Fruit fly (Drosophila melanogaster) whole organism, embryonic: ENCODE results near the gene Grl36a.
A peak's percentile ranks its signal among the peaks of the same experiment; 100 is the strongest.

Experiments
- CG11085 ChIP-seq: fragments of 200-800 bp; sonication (Bioruptor generic); IDR thresholded peaks from 2 replicates; pipeline ENCODE4 v1.3.6; 2022; ENCODE audit warnings: missing biosample characterization, missing genetic modification characterization
- CG12104 ChIP-seq: fragments of 200-800 bp; sonication (Bioruptor generic); optimal IDR thresholded peaks from 3 replicates; lab custom pipeline; 2016; ENCODE audit warnings: missing biosample characterization, missing genetic modification characterization
- CG12299 ChIP-seq: fragments of 200-800 bp; sonication (Bioruptor generic); optimal IDR thresholded peaks from 2 replicates; lab custom pipeline; 2018; ENCODE audit warnings: missing biosample characterization, mild to moderate bottlenecking, missing genetic modification characterization
- CG1233 ChIP-seq: fragments of 200-800 bp; sonication (Bioruptor generic); optimal IDR thresholded peaks from 4 replicates; lab custom pipeline; 2018; ENCODE audit warnings: missing biosample characterization, mild to moderate bottlenecking, missing genetic modification characterization
- CG12659 ChIP-seq: fragments of 200-800 bp; sonication (Bioruptor generic); optimal IDR thresholded peaks from 3 replicates; lab custom pipeline; 2017; ENCODE audit warnings: mild to moderate bottlenecking, missing biosample characterization, missing genetic modification reagents, missing genetic modification characterization
- CG12769 ChIP-seq: fragments of 200-800 bp; sonication (Bioruptor generic); optimal IDR thresholded peaks from 2 replicates; lab custom pipeline; 2019; ENCODE audit warnings: missing biosample characterization, mild to moderate bottlenecking, missing genetic modification characterization, moderate library complexity
- CG13894 ChIP-seq: fragments of 200-800 bp; sonication (Bioruptor generic); optimal IDR thresholded peaks from 3 replicates; lab custom pipeline; 2018; ENCODE audit warnings: missing biosample characterization, mild to moderate bottlenecking, missing genetic modification characterization, moderate library complexity
- CG15601 ChIP-seq: fragments of 200-800 bp; sonication (Bioruptor generic); optimal IDR thresholded peaks from 3 replicates; lab custom pipeline; 2019; ENCODE audit warnings: missing biosample characterization, mild to moderate bottlenecking, missing genetic modification characterization, moderate library complexity
- CG15696 ChIP-seq: fragments of 200-800 bp; sonication (Bioruptor generic); optimal IDR thresholded peaks from 2 replicates; lab custom pipeline; 2019; ENCODE audit warnings: missing biosample characterization, mild to moderate bottlenecking, missing genetic modification characterization, moderate library complexity
- CG18764 ChIP-seq: fragments of 200-800 bp; sonication (Bioruptor generic); optimal IDR thresholded peaks from 3 replicates; lab custom pipeline; 2016; ENCODE audit warnings: missing biosample characterization, missing genetic modification characterization
- CG2712 ChIP-seq: fragments of 200-800 bp; optimal IDR thresholded peaks from 3 replicates; lab custom pipeline; 2019; ENCODE audit warnings: missing biosample characterization, mild to moderate bottlenecking, missing genetic modification characterization, moderate library complexity
- CG3065 ChIP-seq: fragments of 200-800 bp; sonication (Bioruptor generic); optimal IDR thresholded peaks from 2 replicates; lab custom pipeline; 2016; ENCODE audit warnings: missing biosample characterization, missing genetic modification characterization
- CG31224 ChIP-seq: fragments of 200-800 bp; sonication (Bioruptor generic); IDR thresholded peaks from 2 replicates; pipeline ENCODE4 v1.3.6; 2022; ENCODE audit warnings: missing biosample characterization, missing genetic modification characterization
- CG31365 ChIP-seq: fragments of 200-800 bp; sonication (Bioruptor generic); optimal IDR thresholded peaks from 2 replicates; lab custom pipeline; 2018; ENCODE audit warnings: missing biosample characterization, mild to moderate bottlenecking, missing genetic modification characterization
- CG4820 ChIP-seq: fragments of 200-800 bp; sonication (Bioruptor generic); optimal IDR thresholded peaks from 3 replicates; lab custom pipeline; 2016; ENCODE audit warnings: missing biosample characterization, missing genetic modification characterization
- CG5953 ChIP-seq: fragments of 200-800 bp; sonication (Bioruptor generic); IDR thresholded peaks from 2 replicates; pipeline ENCODE4 v1.3.6; 2022; ENCODE audit warnings: missing biosample characterization, missing genetic modification characterization
- CG8290 ChIP-seq, 3 experiments: fragments of 200-800 bp; sonication (Bioruptor generic); optimal IDR thresholded peaks; 2 replicates each; lab custom pipeline; 2016 to 2019; ENCODE audit warnings: missing biosample characterization in 3 of 3, missing genetic modification characterization in 3 of 3, mild to moderate bottlenecking in 2 of 3, moderate library complexity in 1 of 3
- CG8388 ChIP-seq: fragments of 200-800 bp; sonication (Bioruptor generic); optimal IDR thresholded peaks from 2 replicates; lab custom pipeline; 2019; ENCODE audit warnings: missing biosample characterization, mild to moderate bottlenecking, missing genetic modification characterization, moderate library complexity
- CG9727 ChIP-seq: fragments of 200-800 bp; sonication (Bioruptor generic); optimal IDR thresholded peaks from 3 replicates; lab custom pipeline; 2017; ENCODE audit warnings: missing biosample characterization, mild to moderate bottlenecking, missing genetic modification characterization
- Deaf1 ChIP-seq: fragments of 200-800 bp; optimal IDR thresholded peaks from 3 replicates; lab custom pipeline; 2019; ENCODE audit warnings: missing biosample characterization, mild to moderate bottlenecking, missing genetic modification characterization, moderate library complexity
- Dll ChIP-seq: fragments of 200-800 bp; sonication (Bioruptor generic); IDR thresholded peaks from 4 replicates; pipeline ENCODE4 v1.3.6; 2022; ENCODE audit warnings: missing biosample characterization, missing genetic modification characterization; ENCODE audit not compliant: partially characterized antibody
- Drgx ChIP-seq: fragments of 200-800 bp; sonication (Bioruptor generic); IDR thresholded peaks from 2 replicates; pipeline ENCODE4 v1.3.6; 2022; ENCODE audit warnings: missing biosample characterization, missing genetic modification characterization
- Eip74EF ChIP-seq, 2 experiments: fragments of 200-800 bp in 1 of 2; fragments of >200 bp in 1 of 2; sonication (Bioruptor generic) in 1 of 2; optimal IDR thresholded peaks; 2 replicates each; lab custom pipeline; 2017 to 2019; ENCODE audit warnings: missing biosample characterization in 2 of 2, missing genetic modification characterization in 2 of 2, mild to moderate bottlenecking in 1 of 2, moderate library complexity in 1 of 2
- HLH54F ChIP-seq: fragments of 200-800 bp; sonication (Bioruptor generic); optimal IDR thresholded peaks from 3 replicates; lab custom pipeline; 2016; ENCODE audit warnings: missing biosample characterization, missing genetic modification characterization
- Kr ChIP-seq: fragments of 200-800 bp; sonication (Bioruptor generic); optimal IDR thresholded peaks from 2 replicates; lab custom pipeline; 2017; ENCODE audit warnings: missing biosample characterization, mild to moderate bottlenecking, missing genetic modification characterization
- Neu2 ChIP-seq: fragments of 200-800 bp; sonication (Bioruptor generic); optimal IDR thresholded peaks from 3 replicates; lab custom pipeline; 2016; ENCODE audit warnings: missing biosample characterization, missing genetic modification characterization, borderline replicate concordance
- Stat92E ChIP-seq, 3 experiments: fragments of >200 bp in 2 of 3; fragments of 200-800 bp in 1 of 3; sonication (Bioruptor generic) in 1 of 3; optimal IDR thresholded peaks; 2 replicates each; lab custom pipeline; 2017 to 2019; ENCODE audit warnings: missing biosample characterization in 3 of 3, missing genetic modification characterization in 3 of 3, mild to moderate bottlenecking in 1 of 3, moderate library complexity in 1 of 3
- Vsx1 ChIP-seq: fragments of 200-800 bp; sonication (Bioruptor generic); optimal IDR thresholded peaks from 2 replicates; lab custom pipeline; 2017; ENCODE audit warnings: missing biosample characterization, mild to moderate bottlenecking, missing genetic modification characterization, missing genetic modification reagents
- ab ChIP-seq: fragments of 200-800 bp; sonication (Bioruptor generic); optimal IDR thresholded peaks from 2 replicates; lab custom pipeline; 2016; ENCODE audit warnings: missing biosample characterization, missing genetic modification characterization
- ara ChIP-seq: fragments of 200-800 bp; sonication (Bioruptor generic); IDR thresholded peaks from 2 replicates; pipeline ENCODE4 v1.3.6; 2022; ENCODE audit warnings: missing biosample characterization, missing genetic modification characterization
- cad ChIP-seq: fragments of >200 bp; optimal IDR thresholded peaks from 2 replicates; lab custom pipeline; 2017; ENCODE audit warnings: missing biosample characterization, missing genetic modification characterization
- cato ChIP-seq: fragments of 200-800 bp; sonication (Bioruptor generic); optimal IDR thresholded peaks from 2 replicates; lab custom pipeline; 2016; ENCODE audit warnings: missing biosample characterization, missing genetic modification characterization, borderline replicate concordance
- chif ChIP-seq, 2 experiments: fragments of 200-800 bp; sonication (Bioruptor generic); optimal IDR thresholded peaks; 3 replicates each; lab custom pipeline; 2016; ENCODE audit warnings: missing biosample characterization in 2 of 2, missing genetic modification characterization in 2 of 2
- croc ChIP-seq: fragments of 200-800 bp; sonication (Bioruptor generic); conservative IDR thresholded peaks from 3 replicates; pipeline ENCODE4 v1.3.6; 2022; ENCODE audit warnings: missing biosample characterization, missing genetic modification characterization
- fd64A ChIP-seq: fragments of 200-800 bp; sonication (Bioruptor generic); optimal IDR thresholded peaks from 3 replicates; lab custom pipeline; 2018; ENCODE audit warnings: missing biosample characterization, mild to moderate bottlenecking, missing genetic modification characterization
- gcm ChIP-seq: fragments of 200-800 bp; sonication (Bioruptor generic); optimal IDR thresholded peaks from 2 replicates; lab custom pipeline; 2019; ENCODE audit warnings: missing biosample characterization, mild to moderate bottlenecking, missing genetic modification characterization, moderate library complexity
- grn ChIP-seq: fragments of 200-800 bp; sonication (Bioruptor generic); optimal IDR thresholded peaks from 3 replicates; lab custom pipeline; 2017; ENCODE audit warnings: missing biosample characterization, missing genetic modification characterization
- ham ChIP-seq: fragments of 200-800 bp; sonication (Bioruptor generic); IDR thresholded peaks from 2 replicates; pipeline ENCODE4 v1.3.6; 2022; ENCODE audit warnings: missing biosample characterization, missing genetic modification characterization
- hb ChIP-seq: fragments of 200-800 bp; sonication (Bioruptor generic); IDR thresholded peaks from 3 replicates; pipeline ENCODE4 v1.3.6; 2022; ENCODE audit warnings: missing biosample characterization, missing genetic modification characterization; ENCODE audit not compliant: partially characterized antibody
- ind ChIP-seq: fragments of 200-800 bp; sonication (Bioruptor generic); optimal IDR thresholded peaks from 3 replicates; lab custom pipeline; 2016; ENCODE audit warnings: missing biosample characterization, missing genetic modification characterization
- jumu ChIP-seq: fragments of 200-800 bp; sonication (Bioruptor generic); optimal IDR thresholded peaks from 3 replicates; lab custom pipeline; 2016; ENCODE audit warnings: missing biosample characterization, missing genetic modification characterization
- nerfin-1 ChIP-seq: fragments of 200-800 bp; sonication (Bioruptor generic); optimal IDR thresholded peaks from 3 replicates; lab custom pipeline; 2019; ENCODE audit warnings: missing biosample characterization, mild to moderate bottlenecking, missing genetic modification characterization, moderate library complexity
- nmo ChIP-seq: fragments of 200-800 bp; sonication (Bioruptor generic); optimal IDR thresholded peaks from 2 replicates; lab custom pipeline; 2018; ENCODE audit warnings: missing biosample characterization, mild to moderate bottlenecking, missing genetic modification characterization, moderate library complexity
- psq ChIP-seq: fragments of 200-800 bp; sonication (Bioruptor generic); optimal IDR thresholded peaks from 2 replicates; lab custom pipeline; 2017; ENCODE audit warnings: missing biosample characterization, missing genetic modification characterization
- repo ChIP-seq: fragments of 200-800 bp; sonication (Bioruptor generic); optimal IDR thresholded peaks from 2 replicates; lab custom pipeline; 2016; ENCODE audit warnings: missing biosample characterization, missing genetic modification characterization
- ro ChIP-seq: fragments of 200-800 bp; sonication (Bioruptor generic); IDR thresholded peaks from 2 replicates; pipeline ENCODE4 v1.3.6; 2022; ENCODE audit warnings: missing biosample characterization, missing genetic modification characterization
- schlank ChIP-seq: fragments of 200-800 bp; sonication (Bioruptor generic); optimal IDR thresholded peaks from 2 replicates; lab custom pipeline; 2018; ENCODE audit warnings: missing biosample characterization, mild to moderate bottlenecking, missing genetic modification characterization
- sens ChIP-seq: fragments of 200-800 bp; sonication (Bioruptor generic); peaks from one replicate; lab custom pipeline; 2016; ENCODE audit warnings: missing biosample characterization, missing genetic modification characterization
- sens-2 ChIP-seq: fragments of 200-800 bp; sonication (Bioruptor generic); IDR thresholded peaks from 2 replicates; pipeline ENCODE4 v1.3.6; 2022; ENCODE audit warnings: missing biosample characterization, missing genetic modification characterization
- stc ChIP-seq: fragments of 200-800 bp; sonication (Bioruptor generic); IDR thresholded peaks from 2 replicates; pipeline ENCODE4 v1.3.6; 2022; ENCODE audit warnings: missing biosample characterization, missing genetic modification characterization
- zfh1 ChIP-seq: fragments of 200-800 bp; sonication (Bioruptor generic); IDR thresholded peaks from 3 replicates; pipeline ENCODE4 v1.3.6; 2022; ENCODE audit warnings: missing biosample characterization, missing genetic modification characterization

The Grl36a gene

dm6 chr2L:17159641-17160040 is 22.1 kb upstream of the Grl36a start (continued):
- TF ChIP-seq schlank (tag; lab: Kevin White, UChicago): no peak
- TF ChIP-seq CG18764 (GFP tag; lab: Kevin White, UChicago): no peak
- no peak for TF ChIP-seq Vsx1 (GFP tag; lab: Kevin White, UChicago)
- TF ChIP-seq psq (GFP tag; lab: Kevin White, UChicago): no peak
- no peak for TF ChIP-seq CG12659 (GFP tag; lab: Kevin White, UChicago)
- no peak for TF ChIP-seq CG31365 (tag; lab: Kevin White, UChicago)
- TF ChIP-seq CG1233: no peak
- no peak for TF ChIP-seq fd64A (GFP tag; lab: Kevin White, UChicago)
- TF ChIP-seq ro (GFP tag; lab: Robert Waterston, UW): no peak
- no peak for TF ChIP-seq repo (GFP tag; lab: Kevin White, UChicago)
- TF ChIP-seq ind (GFP tag; lab: Kevin White, UChicago): no peak
- TF ChIP-seq CG8290 (GFP tag; optimal IDR thresholded peaks at IDR 0.05; lab: Kevin White, UChicago): no peak
- peak in 1 of 2 experiments; percentile 5 for TF ChIP-seq CG8290 (tag; optimal IDR thresholded peaks at IDR 0.05; lab: Kevin White, UChicago)
- TF ChIP-seq Neu2 (GFP tag; lab: Kevin White, UChicago): no peak
- no peak for TF ChIP-seq CG11085 (GFP tag; lab: Robert Waterston, UW)
- TF ChIP-seq sens (GFP tag; lab: Kevin White, UChicago): peak; percentile 37
- TF ChIP-seq CG15601 (tag; lab: Kevin White, UChicago): no peak
- TF ChIP-seq stc (GFP tag; lab: Robert Waterston, UW): no peak
- TF ChIP-seq Kr (GFP tag; lab: Kevin White, UChicago): no peak
- no peak for TF ChIP-seq Eip74EF (GFP tag; optimal IDR thresholded peaks at IDR 0.05; lab: Kevin White, UChicago)
- TF ChIP-seq chif (GFP tag; optimal IDR thresholded peaks at IDR 0.05; lab: Kevin White, UChicago): no peak
- TF ChIP-seq Dll: no peak
- TF ChIP-seq ab (GFP tag; lab: Kevin White, UChicago): no peak
- TF ChIP-seq CG12299 (tag; lab: Kevin White, UChicago): no peak
- TF ChIP-seq CG15696 (tag; lab: Kevin White, UChicago): no peak
- peak; percentile 37 for TF ChIP-seq CG13894 (tag; lab: Kevin White, UChicago)
- no peak for TF ChIP-seq CG2712
- no peak for TF ChIP-seq CG5953 (GFP tag; lab: Robert Waterston, UW)
- no peak for TF ChIP-seq CG31224
- no peak for TF ChIP-seq jumu (GFP tag; lab: Kevin White, UChicago)
- TF ChIP-seq CG12104 (GFP tag; lab: Kevin White, UChicago): no peak
- no peak for TF ChIP-seq CG4820 (GFP tag; lab: Kevin White, UChicago)
- TF ChIP-seq CG3065 (GFP tag; lab: Kevin White, UChicago): no peak
- no peak for TF ChIP-seq croc (GFP tag; lab: Robert Waterston, UW)
- no peak for TF ChIP-seq gcm
- no peak for TF ChIP-seq CG9727 (GFP tag; lab: Kevin White, UChicago)
- TF ChIP-seq sens-2: no peak
- TF ChIP-seq zfh1 (GFP tag; lab: Robert Waterston, UW): no peak
- no peak for TF ChIP-seq nmo (GFP tag; lab: Kevin White, UChicago)
- TF ChIP-seq CG12769 (tag; lab: Kevin White, UChicago): peak; percentile 43
- TF ChIP-seq Deaf1 (tag; lab: Kevin White, UChicago): no peak
- no peak for TF ChIP-seq nerfin-1
- no peak for TF ChIP-seq ham (GFP tag; lab: Robert Waterston, UW)
- TF ChIP-seq ara: no peak
- TF ChIP-seq cato (GFP tag; lab: Kevin White, UChicago): no peak
- TF ChIP-seq grn: no peak
- no peak for TF ChIP-seq HLH54F (GFP tag; lab: Kevin White, UChicago)
- TF ChIP-seq CG8388 (GFP tag; lab: Kevin White, UChicago): no peak
- TF ChIP-seq Drgx (GFP tag; lab: Robert Waterston, UW): no peak
- no peak for TF ChIP-seq hb (GFP tag; lab: Robert Waterston, UW)
- TF ChIP-seq Stat92E (GFP tag; optimal IDR thresholded peaks at IDR 0.05; lab: Kevin White, UChicago): no peak
- TF ChIP-seq cad: no peak
